Worm (Caenorhabditis elegans) whole organism, dauer: ENCODE measurements around the gene bath-41.

Experiments used
- unc-62 ChIP-seq: sonication (generic microtip); optimal IDR thresholded peaks from 2 replicates; lab custom pipeline; 2017; ENCODE audit warnings: missing biosample characterization, missing genetic modification reagents, missing genetic modification characterization

bath-41 gene

ce11 chrIII:6711590-6711989, 10.5 kb downstream of the bath-41 start, which contains the start of gene F37A4.5:
F37A4.5 (plus strand) TSS chrIII:6711890.
- TF ChIP-seq unc-62 (GFP tag; lab: Kevin White, UChicago): no peak

- TF ChIP-seq unc-62 (GFP tag; lab: Kevin White, UChicago): no peak
These were observed 12.1 kb downstream of the bath-41 start, which contains the start of gene isw-1 for ce11 chrIII:6709983-6710382. isw-1 (minus strand) TSS chrIII:6710100.

ce11 chrIII:6705515-6705914, 16.5 kb downstream of the bath-41 start, which contains the start of gene F37A4.6:
F37A4.6 (plus strand) TSS chrIII:6705815.
- TF ChIP-seq unc-62 (GFP tag; lab: Kevin White, UChicago): no peak

DNA sequence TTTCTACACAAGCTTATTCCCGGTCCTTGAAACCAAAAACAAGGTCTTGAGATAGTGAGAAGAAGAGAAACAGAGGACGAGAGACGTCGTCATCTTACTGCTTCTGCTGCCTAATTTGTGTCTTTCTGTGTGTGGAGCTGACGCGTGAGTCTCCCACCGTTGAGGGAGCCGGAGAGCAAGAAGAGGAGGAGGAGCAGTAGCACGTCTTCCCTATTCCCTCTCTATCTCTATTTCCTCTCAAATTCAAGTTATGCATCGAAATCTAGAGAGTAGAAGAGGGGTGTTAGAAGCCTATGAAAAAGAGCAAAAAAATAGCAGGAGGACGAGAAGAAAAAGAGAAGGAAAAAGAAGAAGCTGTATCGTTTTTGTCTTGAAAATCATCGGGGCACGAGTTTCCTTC, 26.9 kb downstream of the bath-41 start:
- no peak for TF ChIP-seq unc-62 (GFP tag; lab: Kevin White, UChicago)

DNA sequence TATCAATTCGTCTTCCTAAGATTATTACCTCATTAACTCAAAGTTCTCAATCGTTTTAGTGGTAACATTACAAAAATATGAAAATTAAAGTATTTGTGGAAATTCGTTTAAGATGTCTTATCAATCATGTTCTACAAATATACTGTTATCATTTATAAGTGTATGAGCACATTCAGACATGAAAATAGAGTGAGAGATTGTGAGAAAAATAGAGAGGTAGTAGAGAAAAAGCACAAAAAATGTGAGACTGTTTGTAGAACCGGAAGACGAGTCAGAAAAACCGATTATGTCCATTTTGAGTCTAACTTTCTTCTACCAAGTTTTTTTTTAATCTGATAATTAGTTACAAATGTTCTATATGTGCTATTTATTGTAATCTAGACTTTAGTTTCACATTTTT, 28.8 kb downstream of the bath-41 start:
- TF ChIP-seq unc-62 (GFP tag; lab: Kevin White, UChicago): no peak

ce11 chrIII:6690490-6690889, 31.6 kb downstream of the bath-41 start:
- TF ChIP-seq unc-62 (GFP tag; lab: Kevin White, UChicago): no peak

- TF ChIP-seq unc-62 (GFP tag; lab: Kevin White, UChicago): no peak
These were observed 40.3 kb downstream of the bath-41 start for ce11 chrIII:6681790-6682189.

- no peak for TF ChIP-seq unc-62 (GFP tag; lab: Kevin White, UChicago)
These were observed 41.1 kb downstream of the bath-41 start for ce11 chrIII:6680963-6681362.

- TF ChIP-seq unc-62 (GFP tag; lab: Kevin White, UChicago): no peak
These were observed 42.7 kb downstream of the bath-41 start for ce11 chrIII:6679323-6679722.

DNA sequence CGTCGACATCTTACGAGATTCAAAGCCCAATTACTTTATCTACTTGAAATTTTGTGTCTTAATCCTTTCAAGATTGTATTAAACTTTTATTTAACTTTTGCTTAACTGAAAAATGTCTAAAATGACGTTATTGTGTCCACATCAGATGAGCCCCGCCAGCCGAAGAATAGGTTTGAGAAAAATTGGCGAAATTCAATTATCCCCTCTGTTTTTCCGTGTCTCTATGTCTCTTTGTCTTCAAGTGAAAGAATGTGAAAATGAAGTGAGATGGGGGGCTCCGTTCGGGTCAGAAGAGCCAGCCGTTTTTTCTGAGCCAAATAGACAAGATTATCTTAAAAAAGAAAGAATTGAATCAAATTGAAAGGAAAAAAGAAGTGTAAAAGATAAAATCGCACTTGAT, 44.8 kb downstream of the bath-41 start:
- TF ChIP-seq unc-62 (GFP tag; lab: Kevin White, UChicago): no peak

DNA sequence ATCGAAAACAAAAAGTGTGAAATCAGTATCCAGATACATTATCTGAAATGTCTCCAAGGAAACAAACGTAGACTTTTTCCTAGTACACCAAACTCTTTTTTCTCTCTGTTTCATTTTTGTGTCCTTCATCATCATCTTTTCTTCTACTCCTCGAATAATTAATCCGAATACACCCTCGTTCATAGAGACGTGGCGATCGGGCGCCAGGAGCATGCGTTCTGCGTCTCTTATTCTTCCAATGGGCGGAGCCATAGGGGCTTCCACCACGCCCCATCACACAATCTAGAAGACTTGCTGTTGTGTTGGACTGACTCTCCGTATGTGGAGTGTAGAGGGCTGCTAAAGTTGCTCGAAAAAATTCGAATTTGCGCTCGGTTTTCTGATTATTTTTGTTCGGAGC, 46.6 kb downstream of the bath-41 start, which contains the start of gene rbf-1:
Gene rbf-1, plus strand, starts transcription at position 301 of the 400 bp plus-strand sequence.
- no peak for TF ChIP-seq unc-62 (GFP tag; lab: Kevin White, UChicago)

- no peak for TF ChIP-seq unc-62 (GFP tag; lab: Kevin White, UChicago)
These were observed 51.3 kb downstream of the bath-41 start for ce11 chrIII:6670737-6671242.
